Fruit fly (Drosophila melanogaster): Measurements from ENCODE around the gene Ance-3.
A peak's percentile ranks its signal among the peaks of the same experiment; 100 is the strongest.

- no peak for TF ChIP-seq Clk (GFP tag; optimal IDR thresholded peaks at IDR 0.05)
- TF ChIP-seq ovo (GFP tag; optimal IDR thresholded peaks at IDR 0.05) = no peak
- no peak for TF ChIP-seq CG14711 (tag; optimal IDR thresholded peaks at IDR 0.05)
- no peak for TF ChIP-seq CG5204 (GFP tag; optimal IDR thresholded peaks at IDR 0.05)
- no peak for TF ChIP-seq toe (GFP tag; optimal IDR thresholded peaks at IDR 0.05)
- peak; percentile 4 for TF ChIP-seq CG12768 (GFP tag; optimal IDR thresholded peaks at IDR 0.05)
- TF ChIP-seq CG1620 (GFP tag; optimal IDR thresholded peaks at IDR 0.05) = no peak
- no peak for TF ChIP-seq CG11617 (GFP tag; optimal IDR thresholded peaks at IDR 0.05)
- TF ChIP-seq kay (GFP tag; ENCODE audit: borderline replicate concordance) = no peak
- TF ChIP-seq CG33017 (tag; optimal IDR thresholded peaks at IDR 0.05) = no peak
- no peak for TF ChIP-seq bab1 (GFP tag; optimal IDR thresholded peaks at IDR 0.05)
- peak; percentile 65 for TF ChIP-seq cic (GFP tag; optimal IDR thresholded peaks at IDR 0.05)
- no peak for TF ChIP-seq CG7045 (GFP tag; optimal IDR thresholded peaks at IDR 0.05)
Observed at dm6 chr2L:13905848-13906585, 8.5 kb upstream of the Ance-3 start.
